Fruit fly (Drosophila melanogaster) whole organism, embryonic: ENCODE results near the gene mldr.

Experiments
- Atf3 ChIP-seq: fragments of 200-800 bp; sonication (Bioruptor generic); optimal IDR thresholded peaks from 3 replicates; lab custom pipeline; 2016; ENCODE audit warnings: missing biosample characterization, missing genetic modification characterization
- Blimp-1 ChIP-seq: fragments of 200-800 bp; sonication (Bioruptor generic); optimal IDR thresholded peaks from 3 replicates; lab custom pipeline; 2018; ENCODE audit warnings: missing biosample characterization, missing genetic modification characterization, mild to moderate bottlenecking, moderate library complexity, missing genetic modification reagents
- CG10959 ChIP-seq: fragments of 200-800 bp; sonication (Bioruptor generic); IDR thresholded peaks from 2 replicates; pipeline ENCODE4 v1.3.6; 2022; ENCODE audit warnings: missing biosample characterization, missing genetic modification characterization
- CG11504 ChIP-seq: fragments of 200-800 bp; sonication (Bioruptor generic); optimal IDR thresholded peaks from 3 replicates; lab custom pipeline; 2019; ENCODE audit warnings: missing biosample characterization, mild to moderate bottlenecking, missing genetic modification characterization, moderate library complexity
- CG12071 ChIP-seq: fragments of 200-800 bp; sonication (Bioruptor generic); optimal IDR thresholded peaks from 3 replicates; lab custom pipeline; 2018; ENCODE audit warnings: missing biosample characterization, mild to moderate bottlenecking, missing genetic modification characterization
- CG12659 ChIP-seq: fragments of 200-800 bp; sonication (Bioruptor generic); optimal IDR thresholded peaks from 3 replicates; lab custom pipeline; 2017; ENCODE audit warnings: mild to moderate bottlenecking, missing biosample characterization, missing genetic modification reagents, missing genetic modification characterization
- CG14965 ChIP-seq: fragments of 200-800 bp; sonication (Bioruptor generic); optimal IDR thresholded peaks from 2 replicates; lab custom pipeline; 2016; ENCODE audit warnings: missing biosample characterization, missing genetic modification characterization, borderline replicate concordance
- CG17612 ChIP-seq: fragments of 200-800 bp; sonication (Bioruptor generic); IDR thresholded peaks from 2 replicates; pipeline ENCODE4 v1.3.6; 2022; ENCODE audit warnings: missing biosample characterization, missing genetic modification characterization
- CG17829 ChIP-seq: fragments of 200-800 bp; optimal IDR thresholded peaks from 2 replicates; lab custom pipeline; 2019; ENCODE audit warnings: missing biosample characterization, mild to moderate bottlenecking, missing genetic modification characterization, moderate library complexity
- CG30020 ChIP-seq: fragments of 200-800 bp; optimal IDR thresholded peaks from 2 replicates; lab custom pipeline; 2019; ENCODE audit warnings: missing biosample characterization, mild to moderate bottlenecking, missing genetic modification characterization, moderate library complexity
- CG30403 ChIP-seq: fragments of 200-800 bp; sonication (Bioruptor generic); optimal IDR thresholded peaks from 3 replicates; lab custom pipeline; 2016; ENCODE audit warnings: missing biosample characterization, missing genetic modification characterization
- CG30431 ChIP-seq: fragments of 200-800 bp; sonication (Bioruptor generic); optimal IDR thresholded peaks from 2 replicates; lab custom pipeline; 2017; ENCODE audit warnings: missing biosample characterization, missing genetic modification characterization
- CG3163 ChIP-seq: fragments of 200-800 bp; sonication (Bioruptor generic); optimal IDR thresholded peaks from 3 replicates; lab custom pipeline; 2016; ENCODE audit warnings: missing biosample characterization, missing genetic modification characterization
- CG7271 ChIP-seq: fragments of 200-800 bp; sonication (Bioruptor generic); optimal IDR thresholded peaks from 2 replicates; lab custom pipeline; 2018; ENCODE audit warnings: missing biosample characterization, mild to moderate bottlenecking, missing genetic modification characterization, moderate library complexity
- CG8944 ChIP-seq: fragments of 200-800 bp; sonication (Bioruptor generic); optimal IDR thresholded peaks from 3 replicates; lab custom pipeline; 2016; ENCODE audit warnings: missing biosample characterization, missing genetic modification characterization
- CG9727 ChIP-seq: fragments of 200-800 bp; sonication (Bioruptor generic); optimal IDR thresholded peaks from 3 replicates; lab custom pipeline; 2017; ENCODE audit warnings: missing biosample characterization, mild to moderate bottlenecking, missing genetic modification characterization
- Deaf1 ChIP-seq: fragments of 200-800 bp; optimal IDR thresholded peaks from 3 replicates; lab custom pipeline; 2019; ENCODE audit warnings: missing biosample characterization, mild to moderate bottlenecking, missing genetic modification characterization, moderate library complexity
- Dll ChIP-seq: fragments of 200-800 bp; sonication (Bioruptor generic); IDR thresholded peaks from 4 replicates; pipeline ENCODE4 v1.3.6; 2022; ENCODE audit warnings: missing biosample characterization, missing genetic modification characterization; ENCODE audit not compliant: partially characterized antibody
- Hand ChIP-seq: fragments of 200-800 bp; sonication (Bioruptor generic); optimal IDR thresholded peaks from 2 replicates; lab custom pipeline; 2017; ENCODE audit warnings: mild to moderate bottlenecking, missing biosample characterization, missing genetic modification reagents, missing genetic modification characterization
- Hmx ChIP-seq: fragments of 200-800 bp; sonication (Bioruptor generic); optimal IDR thresholded peaks from 2 replicates; lab custom pipeline; 2016; ENCODE audit warnings: missing biosample characterization, missing genetic modification characterization
- Hsf ChIP-seq: fragments of 200-800 bp; sonication (Bioruptor generic); optimal IDR thresholded peaks from 3 replicates; lab custom pipeline; 2016; ENCODE audit warnings: missing biosample characterization, missing genetic modification characterization
- Lim3 ChIP-seq: fragments of 200-800 bp; sonication (Bioruptor generic); IDR thresholded peaks from 2 replicates; pipeline ENCODE4 v1.3.6; 2022; ENCODE audit warnings: missing biosample characterization, missing genetic modification characterization
- MESR4 ChIP-seq: fragments of 200-800 bp; sonication (Bioruptor generic); optimal IDR thresholded peaks from 2 replicates; lab custom pipeline; 2018; ENCODE audit warnings: missing biosample characterization, mild to moderate bottlenecking, missing genetic modification characterization, moderate library complexity
- Max ChIP-seq: fragments of 200-800 bp; sonication (Bioruptor generic); optimal IDR thresholded peaks from 2 replicates; lab custom pipeline; 2016; ENCODE audit warnings: missing biosample characterization, mild to moderate bottlenecking, missing genetic modification characterization
- NC2α ChIP-seq: fragments of 200-800 bp; sonication (Bioruptor generic); optimal IDR thresholded peaks from 2 replicates; lab custom pipeline; 2016; ENCODE audit warnings: missing biosample characterization, missing genetic modification characterization
- Opbp ChIP-seq: fragments of 200-800 bp; sonication (Bioruptor generic); IDR thresholded peaks from 3 replicates; pipeline ENCODE4 v1.3.6; 2022; ENCODE audit warnings: missing biosample characterization, missing genetic modification characterization; ENCODE audit not compliant: partially characterized antibody
- Stat92E ChIP-seq, 3 experiments: fragments of >200 bp in 2 of 3; fragments of 200-800 bp in 1 of 3; sonication (Bioruptor generic) in 1 of 3; optimal IDR thresholded peaks; 2 replicates each; lab custom pipeline; 2017 to 2019; ENCODE audit warnings: missing biosample characterization in 3 of 3, missing genetic modification characterization in 3 of 3, mild to moderate bottlenecking in 1 of 3, moderate library complexity in 1 of 3
- Vsx1 ChIP-seq: fragments of 200-800 bp; sonication (Bioruptor generic); optimal IDR thresholded peaks from 2 replicates; lab custom pipeline; 2017; ENCODE audit warnings: missing biosample characterization, mild to moderate bottlenecking, missing genetic modification characterization, missing genetic modification reagents
- YL-1 ChIP-seq: fragments of 200-800 bp; sonication (Bioruptor generic); optimal IDR thresholded peaks from 3 replicates; lab custom pipeline; 2017; ENCODE audit warnings: missing biosample characterization, mild to moderate bottlenecking, missing genetic modification characterization
- amos ChIP-seq: fragments of 200-800 bp; sonication (Bioruptor generic); IDR thresholded peaks from 2 replicates; pipeline ENCODE4 v1.3.6; 2022; ENCODE audit warnings: missing biosample characterization, missing genetic modification characterization; ENCODE audit not compliant: partially characterized antibody
- ash1 ChIP-seq: fragments of 200-800 bp; sonication (Bioruptor generic); optimal IDR thresholded peaks from 2 replicates; lab custom pipeline; 2018; ENCODE audit warnings: missing biosample characterization, mild to moderate bottlenecking, missing genetic modification characterization
- bowl ChIP-seq: fragments of 200-800 bp; sonication (Bioruptor generic); IDR thresholded peaks from 2 replicates; pipeline ENCODE4 v1.3.6; 2022; ENCODE audit warnings: missing biosample characterization, missing genetic modification characterization
- cato ChIP-seq: fragments of 200-800 bp; sonication (Bioruptor generic); optimal IDR thresholded peaks from 2 replicates; lab custom pipeline; 2016; ENCODE audit warnings: missing biosample characterization, missing genetic modification characterization, borderline replicate concordance
- dati ChIP-seq: fragments of 200-800 bp; sonication (Bioruptor generic); IDR thresholded peaks from 2 replicates; pipeline ENCODE4 v1.3.6; 2022; ENCODE audit warnings: missing biosample characterization, missing genetic modification characterization
- eyg ChIP-seq: fragments of 200-800 bp; sonication (Bioruptor generic); optimal IDR thresholded peaks from 3 replicates; lab custom pipeline; 2016; ENCODE audit warnings: missing biosample characterization, missing genetic modification characterization
- fd96Cb ChIP-seq: fragments of 200-800 bp; sonication (Bioruptor generic); optimal IDR thresholded peaks from 2 replicates; lab custom pipeline; 2018; ENCODE audit warnings: missing biosample characterization, mild to moderate bottlenecking, missing genetic modification characterization, moderate library complexity
- fu2 ChIP-seq: fragments of 200-800 bp; sonication (Bioruptor generic); optimal IDR thresholded peaks from 2 replicates; lab custom pipeline; 2016; ENCODE audit warnings: missing biosample characterization, missing genetic modification characterization
- jigr1 ChIP-seq: fragments of 200-800 bp; sonication (Bioruptor generic); IDR thresholded peaks from 3 replicates; pipeline ENCODE4 v1.3.6; 2022; ENCODE audit warnings: missing biosample characterization, missing genetic modification characterization
- knrl ChIP-seq: fragments of 200-800 bp; sonication (Bioruptor generic); IDR thresholded peaks from 3 replicates; pipeline ENCODE4 v1.3.6; 2022; ENCODE audit warnings: missing biosample characterization, missing genetic modification characterization; ENCODE audit not compliant: partially characterized antibody
- luna ChIP-seq: fragments of 200-800 bp; sonication (Bioruptor generic); optimal IDR thresholded peaks from 2 replicates; lab custom pipeline; 2016; ENCODE audit warnings: missing biosample characterization, missing genetic modification characterization
- nau ChIP-seq: fragments of 200-800 bp; sonication (Bioruptor generic); optimal IDR thresholded peaks from 3 replicates; lab custom pipeline; 2017; ENCODE audit warnings: missing biosample characterization, mild to moderate bottlenecking, missing genetic modification characterization, missing genetic modification reagents
- otp ChIP-seq: fragments of 200-800 bp; sonication (Bioruptor generic); IDR thresholded peaks from 3 replicates; pipeline ENCODE4, ENCODE4 v1.3.6; 2022; ENCODE audit warnings: missing biosample characterization, missing genetic modification characterization
- repo ChIP-seq: fragments of 200-800 bp; sonication (Bioruptor generic); optimal IDR thresholded peaks from 2 replicates; lab custom pipeline; 2016; ENCODE audit warnings: missing biosample characterization, missing genetic modification characterization
- rib ChIP-seq: fragments of 200-800 bp; sonication (Bioruptor generic); IDR thresholded peaks from 2 replicates; pipeline ENCODE4 v1.3.6; 2022; ENCODE audit warnings: missing biosample characterization, missing genetic modification characterization
- sd ChIP-seq: fragments of 200-800 bp; sonication (Bioruptor generic); optimal IDR thresholded peaks from 3 replicates; lab custom pipeline; 2018; ENCODE audit warnings: missing biosample characterization, mild to moderate bottlenecking, missing genetic modification characterization, moderate library complexity
- sqz ChIP-seq: fragments of 200-800 bp; sonication (Bioruptor generic); optimal IDR thresholded peaks from 3 replicates; lab custom pipeline; 2018; ENCODE audit warnings: missing biosample characterization, mild to moderate bottlenecking, missing genetic modification characterization
- sr ChIP-seq: fragments of 200-800 bp; sonication (Bioruptor generic); IDR thresholded peaks from 3 replicates; pipeline ENCODE4 v1.3.6; 2022; ENCODE audit warnings: missing biosample characterization, missing genetic modification characterization
- tgo ChIP-seq: fragments of 200-800 bp; sonication (Bioruptor generic); IDR thresholded peaks from 3 replicates; pipeline ENCODE4 v1.3.6; 2022; ENCODE audit warnings: missing biosample characterization, missing genetic modification characterization
- tin ChIP-seq: fragments of 200-800 bp; sonication (Bioruptor generic); optimal IDR thresholded peaks from 3 replicates; lab custom pipeline; 2016; ENCODE audit warnings: missing biosample characterization, missing genetic modification characterization
- zen ChIP-seq: fragments of 200-800 bp; sonication (Bioruptor generic); optimal IDR thresholded peaks from 3 replicates; lab custom pipeline; 2018; ENCODE audit warnings: missing biosample characterization, mild to moderate bottlenecking, missing genetic modification characterization, moderate library complexity

Gene mldr

DNA sequence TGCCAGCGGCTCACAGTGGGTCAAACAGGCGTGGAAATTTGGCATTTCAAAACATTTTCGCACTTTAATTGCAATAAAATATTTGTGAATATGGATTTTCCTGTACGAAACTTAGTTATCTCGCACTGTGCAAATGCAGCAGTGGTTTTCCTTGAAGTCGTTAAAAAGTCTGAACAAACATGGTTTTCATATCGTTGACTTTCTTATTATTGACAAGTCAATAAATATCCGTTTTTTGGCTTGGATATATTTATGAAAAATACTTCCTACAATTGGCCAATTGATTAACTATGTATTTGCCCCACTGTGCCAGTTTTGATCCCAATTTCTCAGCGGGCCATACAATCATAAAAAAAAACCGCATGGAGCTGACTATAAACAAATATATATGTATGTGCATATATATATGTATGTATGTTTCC is 25.6 kb upstream of the mldr start (continued):
- TF ChIP-seq Hmx (peak; percentile 69), CG30403 (GFP tag; lab: Kevin White, UChicago) (peak; percentile 98), CG30431 (peak; percentile 94), MESR4 (GFP tag; lab: Kevin White, UChicago) (peak; percentile 26), Max (GFP tag; lab: Kevin White, UChicago) (peak; percentile 97), eyg (GFP tag; lab: Kevin White, UChicago) (peak; percentile 86), luna (GFP tag; lab: Kevin White, UChicago) (peak; percentile 80), CG11504 (peak; percentile 97), CG8944 (GFP tag; lab: Kevin White, UChicago) (peak; percentile 95), Hand (GFP tag; lab: Kevin White, UChicago) (peak; percentile 78), ash1 (GFP tag; lab: Kevin White, UChicago) (no peak), CG17829 (peak; percentile 96), CG12659 (GFP tag; lab: Kevin White, UChicago) (peak; percentile 97), CG30020 (tag; lab: Kevin White, UChicago) (peak; percentile 76), sqz (GFP tag; lab: Kevin White, UChicago) (peak; percentile 94), Deaf1 (tag; lab: Kevin White, UChicago) (peak; percentile 76), sd (tag; lab: Kevin White, UChicago) (peak; percentile 87), CG3163 (GFP tag; lab: Kevin White, UChicago) (peak; percentile 82), YL-1 (GFP tag; lab: Kevin White, UChicago) (peak; percentile 61), cato (GFP tag; lab: Kevin White, UChicago) (peak; percentile 95), otp (peak; percentile 91), Lim3 (GFP tag; lab: Robert Waterston, UW) (peak; percentile 87), Opbp (GFP tag; lab: Robert Waterston, UW) (no peak), CG12071 (GFP tag; lab: Kevin White, UChicago) (peak; percentile 93), NC2α (GFP tag; lab: Kevin White, UChicago) (peak; percentile 92), CG7271 (peak; percentile 57), amos (no peak), sr (GFP tag; lab: Robert Waterston, UW) (peak; percentile 81), jigr1 (peak; percentile 93), Atf3 (GFP tag; lab: Kevin White, UChicago) (peak; percentile 95), fu2 (GFP tag; lab: Kevin White, UChicago) (peak; percentile 91), Vsx1 (GFP tag; lab: Kevin White, UChicago) (peak; percentile 97), Blimp-1 (GFP tag; lab: Kevin White, UChicago) (peak; percentile 93), Stat92E (GFP tag; optimal IDR thresholded peaks at IDR 0.05; lab: Kevin White, UChicago) (peak in 1 of 3 experiments; percentile 83), rib (GFP tag; lab: Robert Waterston, UW) (peak; percentile 82), bowl (peak; percentile 89), zen (tag; lab: Kevin White, UChicago) (peak; percentile 86), Dll (GFP tag; lab: Robert Waterston, UW) (no peak), tgo (GFP tag; lab: Robert Waterston, UW) (peak; percentile 95), knrl (peak; percentile 40; the same call in 1 of the 3 replicates), tin (peak; percentile 95), CG10959 (GFP tag; lab: Robert Waterston, UW) (peak; percentile 90), Hsf (GFP tag; lab: Kevin White, UChicago) (peak; percentile 97), nau (GFP tag; lab: Kevin White, UChicago) (peak; percentile 97), repo (GFP tag; lab: Kevin White, UChicago) (peak; percentile 94), CG9727 (GFP tag; lab: Kevin White, UChicago) (peak; percentile 96), CG14965 (GFP tag; lab: Kevin White, UChicago) (peak; percentile 69), dati (peak; percentile 83), fd96Cb (tag; lab: Kevin White, UChicago) (peak; percentile 97), CG17612 (GFP tag; lab: Robert Waterston, UW) (peak; percentile 87)
